Worm (Caenorhabditis elegans): ENCODE data around the gene C11E4.7.
"Not testable (repeated sequence)": the region's sequence is repeated elsewhere in the genome, so short reads cannot be mapped to it uniquely, and the experiment has no call there.

The C11E4.7 gene

ce11 chrX:9616919-9617318 lies at the start of gene C11E4.7:
Gene C11E4.7, plus strand, starts transcription at chrX:9617219.
- TF ChIP-seq W03F9.2 (tag; optimal IDR thresholded peaks at IDR 0.05) (no peak), him-1 (tag; optimal IDR thresholded peaks at IDR 0.05) (no peak), dao-5 (tag; optimal IDR thresholded peaks at IDR 0.05) (no peak)

ce11 chrX:9568574-9568973 lies 48.4 kb upstream of the C11E4.7 start:
- no peak for TF ChIP-seq dao-5 (tag; optimal IDR thresholded peaks at IDR 0.05)
- TF ChIP-seq W03F9.2 (tag; optimal IDR thresholded peaks at IDR 0.05): no peak
- TF ChIP-seq him-1 (tag; optimal IDR thresholded peaks at IDR 0.05): no peak

ce11 chrX:9576928-9577327 lies 40.1 kb upstream of the C11E4.7 start, which contains the start of gene glb-17:
Gene glb-17, minus strand, starts transcription at chrX:9577028.
- TF ChIP-seq dao-5 (tag; optimal IDR thresholded peaks at IDR 0.05): no peak
- TF ChIP-seq him-1 (tag; optimal IDR thresholded peaks at IDR 0.05): no peak
- TF ChIP-seq W03F9.2 (tag; optimal IDR thresholded peaks at IDR 0.05): no peak

- no peak for TF ChIP-seq W03F9.2 (tag; optimal IDR thresholded peaks at IDR 0.05)
- TF ChIP-seq dao-5 (tag; optimal IDR thresholded peaks at IDR 0.05): no peak
- no peak for TF ChIP-seq him-1 (tag; optimal IDR thresholded peaks at IDR 0.05)
Measured at ce11 chrX:9584333-9584732, 32.7 kb upstream of the C11E4.7 start, which contains the start of gene gpx-5. Gene gpx-5, plus strand, starts transcription at chrX:9584668.

ce11 chrX:9585584-9586166 lies 31.3 kb upstream of the C11E4.7 start:
- TF ChIP-seq him-1 (tag; optimal IDR thresholded peaks at IDR 0.05) (no peak), dao-5 (tag; optimal IDR thresholded peaks at IDR 0.05) (no peak)

- TF ChIP-seq dao-5 (tag; optimal IDR thresholded peaks at IDR 0.05): no peak
- no peak for TF ChIP-seq him-1 (tag; optimal IDR thresholded peaks at IDR 0.05)
- no peak for TF ChIP-seq W03F9.2 (tag; optimal IDR thresholded peaks at IDR 0.05)
Measured at ce11 chrX:9587642-9588041, 29.4 kb upstream of the C11E4.7 start, which contains the start of gene gpx-3. Gene gpx-3, plus strand, starts transcription at chrX:9587942.

- TF ChIP-seq him-1 (tag; optimal IDR thresholded peaks at IDR 0.05): no peak
- no peak for TF ChIP-seq dao-5 (tag; optimal IDR thresholded peaks at IDR 0.05)
- TF ChIP-seq W03F9.2 (tag; optimal IDR thresholded peaks at IDR 0.05): no peak
Measured at ce11 chrX:9589123-9589522, 27.9 kb upstream of the C11E4.7 start, which contains the start of gene del-8. Gene del-8, plus strand, starts transcription at chrX:9589423.

- no peak for TF ChIP-seq him-1 (tag; optimal IDR thresholded peaks at IDR 0.05)
- no peak for TF ChIP-seq dao-5 (tag; optimal IDR thresholded peaks at IDR 0.05)
- no peak for TF ChIP-seq W03F9.2 (tag; optimal IDR thresholded peaks at IDR 0.05)
Measured at ce11 chrX:9597299-9597698, 19.7 kb upstream of the C11E4.7 start.

- no peak for TF ChIP-seq W03F9.2 (tag; optimal IDR thresholded peaks at IDR 0.05)
- no peak for TF ChIP-seq dao-5 (tag; optimal IDR thresholded peaks at IDR 0.05)
- TF ChIP-seq him-1 (tag; optimal IDR thresholded peaks at IDR 0.05): no peak
Measured at ce11 chrX:9602625-9603024, 14.4 kb upstream of the C11E4.7 start.

- TF ChIP-seq dao-5 (tag; optimal IDR thresholded peaks at IDR 0.05): no peak
- no peak for TF ChIP-seq W03F9.2 (tag; optimal IDR thresholded peaks at IDR 0.05)
- TF ChIP-seq him-1 (tag; optimal IDR thresholded peaks at IDR 0.05): no peak
Measured at ce11 chrX:9603180-9603579, 13.8 kb upstream of the C11E4.7 start.

ce11 chrX:9608127-9608526 lies 8.9 kb upstream of the C11E4.7 start:
- TF ChIP-seq W03F9.2 (tag; optimal IDR thresholded peaks at IDR 0.05) (no peak), dao-5 (tag; optimal IDR thresholded peaks at IDR 0.05) (no peak), him-1 (tag; optimal IDR thresholded peaks at IDR 0.05) (no peak)

- TF ChIP-seq dao-5 (tag; optimal IDR thresholded peaks at IDR 0.05) (no peak), W03F9.2 (tag; optimal IDR thresholded peaks at IDR 0.05) (no peak), him-1 (tag; optimal IDR thresholded peaks at IDR 0.05) (no peak)
Measured at ce11 chrX:9610040-9610613, 6.9 kb upstream of the C11E4.7 start, which contains the start of gene C11E4.6. Gene C11E4.6, plus strand, starts transcription at chrX:9610563.

ce11 chrX:9620136-9620535 lies 3.1 kb downstream of the C11E4.7 start, which contains the start of gene C11E4.8:
Gene C11E4.8, plus strand, starts transcription at chrX:9620436.
- TF ChIP-seq dao-5 (tag; optimal IDR thresholded peaks at IDR 0.05): no peak
- no peak for TF ChIP-seq him-1 (tag; optimal IDR thresholded peaks at IDR 0.05)
- no peak for TF ChIP-seq W03F9.2 (tag; optimal IDR thresholded peaks at IDR 0.05)

ce11 chrX:9622609-9623008 lies 5.6 kb downstream of the C11E4.7 start:
- TF ChIP-seq dao-5 (tag; optimal IDR thresholded peaks at IDR 0.05): peak; percentile 71
- TF ChIP-seq W03F9.2 (tag; optimal IDR thresholded peaks at IDR 0.05): no peak

- not testable (repeated sequence) for TF ChIP-seq him-1, W03F9.2, dao-5 (tag; optimal IDR thresholded peaks at IDR 0.05)
Measured at ce11 chrX:9625824-9626223, 8.8 kb downstream of the C11E4.7 start, which contains the start of gene F34H10.1. Gene F34H10.1, plus strand, starts transcription at chrX:9626124.
